Fruit fly (Drosophila melanogaster) S2 (cell line): Measurements from ENCODE around the gene CG3842.
"Not testable (repeated sequence)": the region's sequence is repeated elsewhere in the genome, so short reads cannot be mapped to it uniquely, and the experiment has no call there.

Experiments used
- CG8478 ChIP-seq: fragments of >200 bp; optimal IDR thresholded peaks from 2 replicates; lab custom pipeline; 2018
- CTCF ChIP-seq, 2 experiments: fragments of >200 bp; optimal IDR thresholded peaks; 2 replicates each; lab custom pipeline; 2018

DNA sequence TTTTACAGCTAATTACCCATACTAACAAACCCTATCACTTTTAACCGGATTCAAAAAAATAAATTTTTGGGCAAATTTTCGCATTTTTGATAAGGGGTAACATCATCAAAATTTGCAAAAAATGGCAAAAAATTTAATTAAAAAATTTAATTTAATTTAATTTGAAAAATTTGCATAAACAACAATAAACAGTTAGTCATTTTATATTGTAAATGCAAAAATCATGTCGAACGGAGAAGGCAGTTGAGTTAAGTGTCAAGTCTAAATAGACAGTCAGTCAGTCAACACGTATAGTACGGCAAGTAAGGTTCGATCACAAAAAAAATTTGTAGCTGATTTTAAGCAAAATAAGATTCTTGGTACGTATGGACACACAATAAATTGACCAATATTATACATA lies 46.4 kb downstream of the CG3842 start, which contains the start of gene CG33664:
- TF ChIP-seq CG8478; CTCF (optimal IDR thresholded peaks at IDR 0.05; lab: Kevin White, UChicago): not testable (repeated sequence)
